Fruit fly (Drosophila melanogaster) whole organism, embryonic: ENCODE data around the gene sesB.
A peak's percentile ranks its signal among the peaks of the same experiment; 100 is the strongest.

Source experiments
- ATbp ChIP-seq: fragments of 200-800 bp; sonication (Bioruptor generic); optimal IDR thresholded peaks from 2 replicates; lab custom pipeline; 2017; ENCODE audit warnings: missing biosample characterization, mild to moderate bottlenecking, missing genetic modification characterization, missing genetic modification reagents
- Asciz ChIP-seq: fragments of 200-800 bp; sonication (Bioruptor generic); optimal IDR thresholded peaks from 2 replicates; lab custom pipeline; 2017; ENCODE audit warnings: missing biosample characterization, mild to moderate bottlenecking, missing genetic modification characterization, missing genetic modification reagents
- Atf3 ChIP-seq: fragments of 200-800 bp; sonication (Bioruptor generic); optimal IDR thresholded peaks from 3 replicates; lab custom pipeline; 2016; ENCODE audit warnings: missing biosample characterization, missing genetic modification characterization
- Bgb ChIP-seq: fragments of 200-800 bp; sonication (Bioruptor generic); IDR thresholded peaks from 2 replicates; pipeline ENCODE4 v1.3.6; 2022; ENCODE audit warnings: missing biosample characterization, missing genetic modification characterization; ENCODE audit not compliant: partially characterized antibody
- Blimp-1 ChIP-seq: fragments of 200-800 bp; sonication (Bioruptor generic); optimal IDR thresholded peaks from 3 replicates; lab custom pipeline; 2018; ENCODE audit warnings: missing biosample characterization, missing genetic modification characterization, mild to moderate bottlenecking, moderate library complexity, missing genetic modification reagents
- CG10267 ChIP-seq: fragments of 200-800 bp; sonication (Bioruptor generic); optimal IDR thresholded peaks from 2 replicates; lab custom pipeline; 2018; ENCODE audit warnings: missing biosample characterization, mild to moderate bottlenecking, missing genetic modification characterization, moderate library complexity
- CG10543 ChIP-seq: fragments of 200-800 bp; sonication (Bioruptor generic); optimal IDR thresholded peaks from 3 replicates; lab custom pipeline; 2017; ENCODE audit warnings: missing biosample characterization, mild to moderate bottlenecking, missing genetic modification characterization, moderate library complexity
- CG11456 ChIP-seq: fragments of 200-800 bp; sonication (Bioruptor generic); IDR thresholded peaks from 3 replicates; pipeline ENCODE4 v1.3.6; 2022; ENCODE audit warnings: missing biosample characterization, missing genetic modification characterization
- CG11504 ChIP-seq: fragments of 200-800 bp; sonication (Bioruptor generic); optimal IDR thresholded peaks from 3 replicates; lab custom pipeline; 2019; ENCODE audit warnings: missing biosample characterization, mild to moderate bottlenecking, missing genetic modification characterization, moderate library complexity
- CG12071 ChIP-seq: fragments of 200-800 bp; sonication (Bioruptor generic); optimal IDR thresholded peaks from 3 replicates; lab custom pipeline; 2018; ENCODE audit warnings: missing biosample characterization, mild to moderate bottlenecking, missing genetic modification characterization
- CG12299 ChIP-seq: fragments of 200-800 bp; sonication (Bioruptor generic); optimal IDR thresholded peaks from 2 replicates; lab custom pipeline; 2018; ENCODE audit warnings: missing biosample characterization, mild to moderate bottlenecking, missing genetic modification characterization
- CG1233 ChIP-seq: fragments of 200-800 bp; sonication (Bioruptor generic); optimal IDR thresholded peaks from 4 replicates; lab custom pipeline; 2018; ENCODE audit warnings: missing biosample characterization, mild to moderate bottlenecking, missing genetic modification characterization
- CG13296 ChIP-seq: fragments of 200-800 bp; sonication (Bioruptor generic); optimal IDR thresholded peaks from 3 replicates; lab custom pipeline; 2018; ENCODE audit warnings: missing biosample characterization, mild to moderate bottlenecking, missing genetic modification characterization
- CG14014 ChIP-seq: fragments of 200-800 bp; sonication (Bioruptor generic); IDR thresholded peaks from 2 replicates; pipeline ENCODE4 v1.3.6; 2022; ENCODE audit warnings: missing biosample characterization, missing genetic modification characterization
- CG15601 ChIP-seq: fragments of 200-800 bp; sonication (Bioruptor generic); optimal IDR thresholded peaks from 3 replicates; lab custom pipeline; 2019; ENCODE audit warnings: missing biosample characterization, mild to moderate bottlenecking, missing genetic modification characterization, moderate library complexity
- CG17361 ChIP-seq: fragments of 200-800 bp; sonication (Bioruptor generic); IDR thresholded peaks from 3 replicates; pipeline ENCODE4 v1.3.6; 2022; ENCODE audit warnings: missing biosample characterization, missing genetic modification characterization
- CG18599 ChIP-seq: fragments of 200-800 bp; sonication (Bioruptor generic); optimal IDR thresholded peaks from 3 replicates; lab custom pipeline; 2017; ENCODE audit warnings: missing biosample characterization, missing genetic modification characterization, mild to moderate bottlenecking, moderate library complexity, missing genetic modification reagents
- CG2202 ChIP-seq: fragments of 200-800 bp; sonication (Bioruptor generic); optimal IDR thresholded peaks from 2 replicates; lab custom pipeline; 2018; ENCODE audit warnings: missing biosample characterization, mild to moderate bottlenecking, missing genetic modification characterization
- CG2678 ChIP-seq: fragments of 200-800 bp; sonication (Bioruptor generic); optimal IDR thresholded peaks from 3 replicates; lab custom pipeline; 2019; ENCODE audit warnings: missing biosample characterization, mild to moderate bottlenecking, missing genetic modification characterization, moderate library complexity
- CG32767 ChIP-seq: fragments of 200-800 bp; sonication (Bioruptor generic); IDR thresholded peaks from 2 replicates; pipeline ENCODE4 v1.3.6; 2022; ENCODE audit warnings: missing biosample characterization, missing genetic modification characterization
- CG43689 ChIP-seq: fragments of 200-800 bp; sonication (Bioruptor generic); IDR thresholded peaks from 2 replicates; pipeline ENCODE4 v1.3.6; 2022; ENCODE audit warnings: missing biosample characterization, missing genetic modification characterization
- CG7786 ChIP-seq: fragments of 200-800 bp; sonication (Bioruptor generic); optimal IDR thresholded peaks from 2 replicates; lab custom pipeline; 2016; ENCODE audit warnings: missing biosample characterization, missing genetic modification characterization
- CG8290 ChIP-seq, 3 experiments: fragments of 200-800 bp; sonication (Bioruptor generic); optimal IDR thresholded peaks; 2 replicates each; lab custom pipeline; 2016 to 2019; ENCODE audit warnings: missing biosample characterization in 3 of 3, missing genetic modification characterization in 3 of 3, mild to moderate bottlenecking in 2 of 3, moderate library complexity in 1 of 3
- CG9727 ChIP-seq: fragments of 200-800 bp; sonication (Bioruptor generic); optimal IDR thresholded peaks from 3 replicates; lab custom pipeline; 2017; ENCODE audit warnings: missing biosample characterization, mild to moderate bottlenecking, missing genetic modification characterization
- ERR ChIP-seq: fragments of 200-800 bp; sonication (Bioruptor generic); optimal IDR thresholded peaks from 2 replicates; lab custom pipeline; 2016; ENCODE audit warnings: missing biosample characterization, missing genetic modification characterization
- H2.0 ChIP-seq: fragments of 200-800 bp; sonication (Bioruptor generic); IDR thresholded peaks from 2 replicates; pipeline ENCODE4 v1.3.6; 2022; ENCODE audit warnings: missing biosample characterization, missing genetic modification characterization
- HHEX ChIP-seq: fragments of 200-800 bp; sonication (Bioruptor generic); optimal IDR thresholded peaks from 3 replicates; lab custom pipeline; 2017; ENCODE audit warnings: missing biosample characterization, mild to moderate bottlenecking, missing genetic modification characterization, missing genetic modification reagents
- Hmr ChIP-seq: fragments of 200-800 bp; sonication (Bioruptor generic); optimal IDR thresholded peaks from 3 replicates; lab custom pipeline; 2017; ENCODE audit warnings: mild to moderate bottlenecking, missing biosample characterization, missing genetic modification reagents, missing genetic modification characterization
- Meics ChIP-seq: fragments of 200-800 bp; sonication (Bioruptor generic); optimal IDR thresholded peaks from 2 replicates; lab custom pipeline; 2017; ENCODE audit warnings: missing biosample characterization, mild to moderate bottlenecking, missing genetic modification characterization
- PHDP ChIP-seq: fragments of 200-800 bp; sonication (Bioruptor generic); optimal IDR thresholded peaks from 3 replicates; lab custom pipeline; 2018; ENCODE audit warnings: missing biosample characterization, mild to moderate bottlenecking, missing genetic modification characterization, moderate library complexity
- Pdp1 ChIP-seq, 2 experiments: fragments of 200-800 bp; sonication (Bioruptor generic); optimal IDR thresholded peaks; 3 replicates each; lab custom pipeline; 2016; ENCODE audit warnings: missing biosample characterization in 2 of 2, missing genetic modification characterization in 2 of 2, mild to moderate bottlenecking in 1 of 2, moderate library complexity in 1 of 2
- Poxn ChIP-seq: fragments of 200-800 bp; sonication (Bioruptor generic); IDR thresholded peaks from 2 replicates; pipeline ENCODE4 v1.3.6; 2022; ENCODE audit warnings: missing biosample characterization, missing genetic modification characterization
- Sox100B ChIP-seq: fragments of 200-800 bp; sonication (Bioruptor generic); optimal IDR thresholded peaks from 3 replicates; lab custom pipeline; 2018; ENCODE audit warnings: missing biosample characterization, mild to moderate bottlenecking, missing genetic modification characterization
- caup ChIP-seq: fragments of 200-800 bp; sonication (Bioruptor generic); optimal IDR thresholded peaks from 3 replicates; lab custom pipeline; 2017; ENCODE audit warnings: missing biosample characterization, mild to moderate bottlenecking, missing genetic modification characterization, moderate library complexity; ENCODE audit not compliant: severe bottlenecking
- cwo ChIP-seq: fragments of 200-800 bp; sonication (Bioruptor generic); optimal IDR thresholded peaks from 3 replicates; lab custom pipeline; 2017; ENCODE audit warnings: missing biosample characterization, missing genetic modification characterization, mild to moderate bottlenecking, moderate library complexity, missing genetic modification reagents
- disco-r ChIP-seq: fragments of 200-800 bp; sonication (Bioruptor generic); optimal IDR thresholded peaks from 2 replicates; lab custom pipeline; 2016; ENCODE audit warnings: missing biosample characterization, missing genetic modification characterization
- fd96Cb ChIP-seq: fragments of 200-800 bp; sonication (Bioruptor generic); optimal IDR thresholded peaks from 2 replicates; lab custom pipeline; 2018; ENCODE audit warnings: missing biosample characterization, mild to moderate bottlenecking, missing genetic modification characterization, moderate library complexity
- grau ChIP-seq: fragments of 200-800 bp; optimal IDR thresholded peaks from 3 replicates; lab custom pipeline; 2019; ENCODE audit warnings: missing biosample characterization, mild to moderate bottlenecking, missing genetic modification characterization, moderate library complexity
- grn ChIP-seq: fragments of 200-800 bp; sonication (Bioruptor generic); optimal IDR thresholded peaks from 3 replicates; lab custom pipeline; 2017; ENCODE audit warnings: missing biosample characterization, missing genetic modification characterization
- hth ChIP-seq: fragments of >200 bp; optimal IDR thresholded peaks from 2 replicates; lab custom pipeline; 2017; ENCODE audit warnings: inconsistent platforms
- lab ChIP-seq: fragments of 200-800 bp; sonication (Bioruptor generic); optimal IDR thresholded peaks from 3 replicates; lab custom pipeline; 2017; ENCODE audit warnings: missing biosample characterization, missing genetic modification characterization, mild to moderate bottlenecking, moderate library complexity, missing genetic modification reagents
- nau ChIP-seq: fragments of 200-800 bp; sonication (Bioruptor generic); optimal IDR thresholded peaks from 3 replicates; lab custom pipeline; 2017; ENCODE audit warnings: missing biosample characterization, mild to moderate bottlenecking, missing genetic modification characterization, missing genetic modification reagents
- nerfin-1 ChIP-seq: fragments of 200-800 bp; sonication (Bioruptor generic); optimal IDR thresholded peaks from 3 replicates; lab custom pipeline; 2019; ENCODE audit warnings: missing biosample characterization, mild to moderate bottlenecking, missing genetic modification characterization, moderate library complexity
- otp ChIP-seq: fragments of 200-800 bp; sonication (Bioruptor generic); IDR thresholded peaks from 3 replicates; pipeline ENCODE4, ENCODE4 v1.3.6; 2022; ENCODE audit warnings: missing biosample characterization, missing genetic modification characterization
- rib ChIP-seq: fragments of 200-800 bp; sonication (Bioruptor generic); IDR thresholded peaks from 2 replicates; pipeline ENCODE4 v1.3.6; 2022; ENCODE audit warnings: missing biosample characterization, missing genetic modification characterization
- schlank ChIP-seq: fragments of 200-800 bp; sonication (Bioruptor generic); optimal IDR thresholded peaks from 2 replicates; lab custom pipeline; 2018; ENCODE audit warnings: missing biosample characterization, mild to moderate bottlenecking, missing genetic modification characterization
- scrt ChIP-seq: fragments of 200-800 bp; sonication (Bioruptor generic); optimal IDR thresholded peaks from 2 replicates; lab custom pipeline; 2018; ENCODE audit warnings: missing biosample characterization, mild to moderate bottlenecking, missing genetic modification characterization, moderate library complexity
- zfh1 ChIP-seq: fragments of 200-800 bp; sonication (Bioruptor generic); IDR thresholded peaks from 3 replicates; pipeline ENCODE4 v1.3.6; 2022; ENCODE audit warnings: missing biosample characterization, missing genetic modification characterization

Gene sesB

DNA sequence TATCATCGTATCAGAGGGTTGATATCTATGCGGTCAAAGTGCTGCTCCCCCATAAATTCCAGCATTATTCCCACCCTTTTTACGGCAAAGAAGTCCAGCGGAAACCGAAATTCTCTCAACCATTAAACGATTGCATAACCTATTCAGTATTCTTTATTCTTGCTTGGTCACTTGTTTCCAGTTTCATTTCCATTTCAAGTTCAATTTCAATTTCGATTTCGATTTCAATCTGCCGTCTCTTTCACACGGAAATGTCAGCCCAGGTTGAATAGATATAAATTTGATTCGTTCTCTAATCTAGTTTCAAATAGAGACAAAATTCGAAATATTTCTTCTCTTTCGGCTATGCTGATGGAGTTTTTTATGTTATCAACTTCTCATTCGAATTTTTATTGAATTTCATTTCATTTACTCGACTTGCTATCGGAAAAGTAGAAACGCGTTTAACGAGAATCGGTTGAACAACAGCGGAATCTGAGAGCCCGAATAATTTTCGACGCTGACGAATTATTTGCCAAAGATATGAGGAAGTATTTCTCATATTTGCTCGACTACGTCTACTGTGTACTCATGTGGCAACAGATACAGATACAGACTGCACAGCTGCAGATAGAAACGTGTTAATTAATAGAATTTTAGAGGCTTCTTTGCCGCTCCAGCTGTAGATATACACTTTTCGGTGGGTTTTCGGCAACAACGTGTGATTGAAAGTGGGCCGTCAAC is 53.9 kb downstream of the sesB start:
- peak; percentile 44 for TF ChIP-seq ATbp (GFP tag; lab: Kevin White, UChicago)
- TF ChIP-seq Sox100B (GFP tag; lab: Kevin White, UChicago), result peak; percentile 10
- no peak for TF ChIP-seq CG12299 (tag; lab: Kevin White, UChicago)
- TF ChIP-seq CG7786 (GFP tag; lab: Kevin White, UChicago), result no peak
- peak; percentile 41 for TF ChIP-seq CG13296
- no peak for TF ChIP-seq CG10267 (tag; lab: Kevin White, UChicago)
- peak; percentile 38 for TF ChIP-seq nerfin-1 (tag; lab: Kevin White, UChicago)
- peak; percentile 37 for TF ChIP-seq CG10543
- TF ChIP-seq CG32767 (GFP tag; lab: Robert Waterston, UW), result peak; percentile 16; the same call in 1 of the 2 replicates
- TF ChIP-seq Bgb (GFP tag; lab: Robert Waterston, UW), result no peak
- TF ChIP-seq Meics (GFP tag; lab: Kevin White, UChicago), result peak; percentile 24
- TF ChIP-seq Poxn (GFP tag; lab: Robert Waterston, UW), result no peak
- no peak for TF ChIP-seq grau (tag; lab: Kevin White, UChicago)
- no peak for TF ChIP-seq grn (GFP tag; lab: Kevin White, UChicago)
- no peak for TF ChIP-seq ERR (GFP tag; lab: Kevin White, UChicago)
- peak; percentile 14 for TF ChIP-seq cwo (GFP tag; lab: Kevin White, UChicago)
- TF ChIP-seq caup (GFP tag; lab: Kevin White, UChicago), result peak; percentile 21
- TF ChIP-seq CG11504 (tag; lab: Kevin White, UChicago), result peak; percentile 10
- no peak for TF ChIP-seq disco-r (GFP tag; lab: Kevin White, UChicago)
- TF ChIP-seq CG8290 (GFP tag; optimal IDR thresholded peaks at IDR 0.05; lab: Kevin White, UChicago), result no peak
- peak in 1 of 2 experiments; percentile 35 for TF ChIP-seq CG8290 (tag; optimal IDR thresholded peaks at IDR 0.05; lab: Kevin White, UChicago)
- no peak for TF ChIP-seq CG11456 (GFP tag; lab: Robert Waterston, UW)
- TF ChIP-seq Blimp-1, result peak; percentile 78
- TF ChIP-seq zfh1 (GFP tag; lab: Robert Waterston, UW), result no peak
- no peak for TF ChIP-seq hth (lab: Kevin White, UChicago)
- no peak for TF ChIP-seq HHEX (GFP tag; lab: Kevin White, UChicago)
- peak; percentile 41 for TF ChIP-seq nau
- TF ChIP-seq Asciz (GFP tag; lab: Kevin White, UChicago), result peak; percentile 19
- TF ChIP-seq CG12071 (GFP tag; lab: Kevin White, UChicago), result peak; percentile 10
- peak; percentile 10 for TF ChIP-seq Hmr (GFP tag; lab: Kevin White, UChicago)
- TF ChIP-seq scrt, result peak; percentile 6
- peak; percentile 44 for TF ChIP-seq lab (GFP tag; lab: Kevin White, UChicago)
- peak; percentile 19 for TF ChIP-seq CG18599
- no peak for TF ChIP-seq H2.0 (GFP tag; lab: Robert Waterston, UW)
- TF ChIP-seq CG43689 (GFP tag; lab: Robert Waterston, UW), result no peak
- peak in 1 of 2 experiments; percentile 84 for TF ChIP-seq Pdp1 (GFP tag; optimal IDR thresholded peaks at IDR 0.05; lab: Kevin White, UChicago)
- TF ChIP-seq PHDP, result peak; percentile 10
- TF ChIP-seq CG2202 (tag; lab: Kevin White, UChicago), result no peak
- TF ChIP-seq CG15601 (tag; lab: Kevin White, UChicago), result peak; percentile 98
- no peak for TF ChIP-seq CG17361
- no peak for TF ChIP-seq rib (GFP tag; lab: Robert Waterston, UW)
- no peak for TF ChIP-seq Atf3 (GFP tag; lab: Kevin White, UChicago)
- TF ChIP-seq schlank, result no peak
- TF ChIP-seq CG2678, result peak; percentile 34
- no peak for TF ChIP-seq CG9727
- peak; percentile 40; the same call in 1 of the 3 replicates for TF ChIP-seq otp (GFP tag; lab: Robert Waterston, UW)
- TF ChIP-seq CG14014 (GFP tag; lab: Robert Waterston, UW), result no peak; the same call in 1 of the 2 replicates
- no peak for TF ChIP-seq CG1233
- TF ChIP-seq fd96Cb, result no peak
